Worm (Caenorhabditis elegans) whole organism, young adult: ENCODE measurements around the gene ZK1290.11.

Source experiments
- F49E8.2 ChIP-seq: sonication (generic microtip); optimal IDR thresholded peaks from 3 replicates; lab custom pipeline; 2017; ENCODE audit warnings: missing genetic modification characterization, mild to moderate bottlenecking, missing compliant biosample characterization, antibody characterized with exemption, moderate library complexity; ENCODE audit not compliant: insufficient read depth
- F52B5.7 ChIP-seq: sonication (generic microtip); optimal IDR thresholded peaks from 2 replicates; lab custom pipeline; 2016; ENCODE audit warnings: mild to moderate bottlenecking, missing genetic modification characterization, missing compliant biosample characterization
- Y79H2A.3 ChIP-seq: fragments of 200-800 bp; sonication (Bioruptor generic); conservative IDR thresholded peaks from 2 replicates; pipeline ENCODE4 v1.3.6; 2022; ENCODE audit warnings: missing genetic modification reagents, missing genetic modification characterization, missing compliant biosample characterization
- attf-3 ChIP-seq: fragments of 200-800 bp; sonication (Bioruptor generic); conservative IDR thresholded peaks from 2 replicates; pipeline ENCODE4 v1.3.6; 2022; ENCODE audit warnings: missing genetic modification reagents, missing genetic modification characterization, missing compliant biosample characterization
- dpl-1 ChIP-seq: fragments of 150-350 bp; optimal IDR thresholded peaks from 2 replicates; lab custom pipeline; 2014; ENCODE audit warnings: missing biosample characterization, missing genetic modification reagents, missing genetic modification characterization
- let-526 ChIP-seq: fragments of 200-800 bp; sonication (Bioruptor generic); IDR thresholded peaks from 2 replicates; pipeline ENCODE4 v1.3.6; 2022; ENCODE audit warnings: missing genetic modification reagents, missing genetic modification characterization, missing compliant biosample characterization
- snpc-4 ChIP-seq, 5 experiments: fragments of 150-350 bp in 1 of 5; sonication (generic microtip) in 4 of 5; optimal IDR thresholded peaks; 2 replicates each; lab custom pipeline; 2014 to 2018; ENCODE audit warnings: missing genetic modification characterization in 5 of 5, missing biosample characterization in 3 of 5, antibody characterized with exemption in 2 of 5, mild to moderate bottlenecking in 2 of 5, missing compliant biosample characterization in 2 of 5, missing genotype in 2 of 5, moderate library complexity in 2 of 5, missing genetic modification reagents in 1 of 5
- zim-3 ChIP-seq: sonication (generic microtip); optimal IDR thresholded peaks from 2 replicates; lab custom pipeline; 2017; ENCODE audit warnings: mild to moderate bottlenecking, missing genetic modification characterization, moderate library complexity, missing compliant biosample characterization

ce11 chrII:7542952-7543351 is 18.4 kb downstream of the ZK1290.11 start:
- no peak for TF ChIP-seq zim-3 (tag; lab: Kevin White, UChicago)
- no peak for TF ChIP-seq snpc-4 (GFP tag; optimal IDR thresholded peaks at IDR 0.05; lab: Kevin White, UChicago)
- TF ChIP-seq snpc-4 (tag; optimal IDR thresholded peaks at IDR 0.05; lab: Kevin White, UChicago): no peak
- no peak for TF ChIP-seq dpl-1 (GFP tag; lab: Kevin White, UChicago)
- no peak for TF ChIP-seq F52B5.7 (tag; lab: Kevin White, UChicago)
- no peak for TF ChIP-seq F49E8.2 (tag; lab: Kevin White, UChicago)
- no peak for TF ChIP-seq Y79H2A.3 (GFP tag; lab: Robert Waterston, UW)
- TF ChIP-seq let-526: no peak
- no peak for TF ChIP-seq attf-3 (GFP tag; lab: Robert Waterston, UW)
